Worm (Caenorhabditis elegans) whole organism, early embryonic: ENCODE results near the gene sdz-21.
A peak's percentile ranks its signal among the peaks of the same experiment; 100 is the strongest.

Experiments
- B0310.2 ChIP-seq: sonication (generic microtip); optimal IDR thresholded peaks from 2 replicates; lab custom pipeline; 2016; ENCODE audit warnings: mild to moderate bottlenecking, missing genetic modification characterization, missing compliant biosample characterization
- F13C5.2 ChIP-seq: sonication (generic microtip); optimal IDR thresholded peaks from 2 replicates; lab custom pipeline; 2017; ENCODE audit warnings: mild to moderate bottlenecking, missing genetic modification characterization, inconsistent platforms, missing compliant biosample characterization
- aly-1 ChIP-seq: sonication (generic microtip); optimal IDR thresholded peaks from 2 replicates; lab custom pipeline; 2016; ENCODE audit warnings: missing genetic modification characterization, missing compliant biosample characterization
- ama-1 ChIP-seq: fragments of 150-350 bp; optimal IDR thresholded peaks from 2 replicates; lab custom pipeline; 2014
- ceh-13 ChIP-seq: fragments of 200-800 bp; sonication (Bioruptor generic); optimal IDR thresholded peaks from 2 replicates; lab custom pipeline; 2018; ENCODE audit warnings: mild to moderate bottlenecking, missing genetic modification characterization, missing compliant biosample characterization
- ceh-36 ChIP-seq: sonication (generic microtip); optimal IDR thresholded peaks from 2 replicates; lab custom pipeline; 2016; ENCODE audit warnings: missing genetic modification characterization, inconsistent platforms, missing compliant biosample characterization
- ets-7 ChIP-seq: sonication (generic microtip); optimal IDR thresholded peaks from 2 replicates; lab custom pipeline; 2016; ENCODE audit warnings: missing genotype, missing genetic modification characterization, missing compliant biosample characterization
- flt-1 ChIP-seq: fragments of 200-800 bp; sonication (Bioruptor generic); IDR thresholded peaks from 2 replicates; pipeline ENCODE4 v1.3.6; 2022; ENCODE audit warnings: missing genetic modification characterization, missing compliant biosample characterization
- hmbx-1 ChIP-seq: sonication (generic microtip); optimal IDR thresholded peaks from 2 replicates; lab custom pipeline; 2016; ENCODE audit warnings: mild to moderate bottlenecking, missing genetic modification characterization, missing compliant biosample characterization
- hmg-4 ChIP-seq: fragments of 200-800 bp; sonication (Bioruptor generic); optimal IDR thresholded peaks from 2 replicates; lab custom pipeline; 2018; ENCODE audit warnings: mild to moderate bottlenecking, missing genetic modification characterization, missing compliant biosample characterization
- hnd-1 ChIP-seq: sonication (generic microtip); optimal IDR thresholded peaks from 2 replicates; lab custom pipeline; 2016; ENCODE audit warnings: missing genetic modification characterization, missing compliant biosample characterization
- pes-1 ChIP-seq: fragments of 200-800 bp; sonication (Bioruptor generic); IDR thresholded peaks from 2 replicates; pipeline ENCODE4 v1.3.6; 2022; ENCODE audit warnings: missing genetic modification reagents, missing genetic modification characterization, missing compliant biosample characterization
- scrt-1 ChIP-seq: fragments of 200-800 bp; sonication (Bioruptor generic); IDR thresholded peaks from 2 replicates; pipeline ENCODE4 v1.3.6; 2022; ENCODE audit warnings: missing genetic modification characterization, missing compliant biosample characterization
- sea-1 ChIP-seq: fragments of 200-800 bp; sonication (Bioruptor generic); conservative IDR thresholded peaks from 2 replicates; pipeline ENCODE4 v1.3.6; 2022; ENCODE audit warnings: missing genetic modification characterization, missing compliant biosample characterization
- tbx-11 ChIP-seq: fragments of 200-800 bp; sonication (Bioruptor generic); IDR thresholded peaks from 2 replicates; pipeline ENCODE4 v1.3.6; 2022; ENCODE audit warnings: missing genetic modification characterization, missing compliant biosample characterization
- tbx-37 ChIP-seq: fragments of 200-800 bp; sonication (Bioruptor generic); conservative IDR thresholded peaks from 2 replicates; pipeline ENCODE4 v1.3.6; 2022; ENCODE audit warnings: missing genetic modification reagents, missing genetic modification characterization, missing compliant biosample characterization
- tra-4 ChIP-seq: sonication (generic microtip); optimal IDR thresholded peaks from 2 replicates; lab custom pipeline; 2017; ENCODE audit warnings: missing genetic modification characterization, missing compliant biosample characterization

sdz-21 gene

ce11 chrIII:5674196-5674595, 17.4 kb upstream of the sdz-21 start:
- TF ChIP-seq hnd-1, result no peak
- TF ChIP-seq ets-7 (tag; lab: Kevin White, UChicago), result no peak
- TF ChIP-seq B0310.2 (tag; lab: Kevin White, UChicago), result no peak
- no peak for TF ChIP-seq ceh-13
- no peak for TF ChIP-seq tbx-37 (GFP tag; lab: Robert Waterston, UW)
- no peak for TF ChIP-seq ceh-36 (tag; lab: Kevin White, UChicago)

- TF ChIP-seq ceh-13 (no peak), tbx-37 (GFP tag; lab: Robert Waterston, UW) (no peak), tbx-11 (GFP tag; lab: Robert Waterston, UW) (0 out of 2 replicates have a peak, but pooled peaks have one; percentile 13), ama-1 (lab: Kevin White, UChicago) (no peak), ceh-36 (tag; lab: Kevin White, UChicago) (no peak), tra-4 (tag; lab: Kevin White, UChicago) (no peak), sea-1 (GFP tag; lab: Robert Waterston, UW) (no peak), flt-1 (GFP tag; lab: Robert Waterston, UW) (no peak), aly-1 (tag; lab: Kevin White, UChicago) (no peak), F13C5.2 (tag; lab: Kevin White, UChicago) (no peak), hmbx-1 (no peak), hmg-4 (peak; percentile 1)
Observed at ce11 chrIII:5667952-5668489, 11.2 kb upstream of the sdz-21 start.

- no peak for TF ChIP-seq B0310.2 (tag; lab: Kevin White, UChicago)
- no peak for TF ChIP-seq hnd-1
- TF ChIP-seq ceh-36 (tag; lab: Kevin White, UChicago), result no peak
- TF ChIP-seq sea-1 (GFP tag; lab: Robert Waterston, UW), result no peak
- no peak for TF ChIP-seq scrt-1
- TF ChIP-seq tbx-11 (GFP tag; lab: Robert Waterston, UW), result no peak
- no peak for TF ChIP-seq hmbx-1
Observed at ce11 chrIII:5665710-5666109, 8.9 kb upstream of the sdz-21 start.

ce11 chrIII:5665278-5665677, 8.4 kb upstream of the sdz-21 start:
- no peak for TF ChIP-seq hnd-1
- no peak for TF ChIP-seq tra-4 (tag; lab: Kevin White, UChicago)
- no peak for TF ChIP-seq B0310.2 (tag; lab: Kevin White, UChicago)
- no peak for TF ChIP-seq scrt-1
- no peak for TF ChIP-seq pes-1 (GFP tag; lab: Robert Waterston, UW)
- TF ChIP-seq flt-1 (GFP tag; lab: Robert Waterston, UW), result no peak
- no peak for TF ChIP-seq aly-1 (tag; lab: Kevin White, UChicago)
- TF ChIP-seq ceh-13, result no peak
- no peak for TF ChIP-seq tbx-37 (GFP tag; lab: Robert Waterston, UW)
- TF ChIP-seq ets-7 (tag; lab: Kevin White, UChicago), result no peak
- TF ChIP-seq F13C5.2 (tag; lab: Kevin White, UChicago), result no peak
- TF ChIP-seq hmbx-1, result no peak
- no peak for TF ChIP-seq tbx-11 (GFP tag; lab: Robert Waterston, UW)
- TF ChIP-seq hmg-4, result no peak
- no peak for TF ChIP-seq ama-1 (lab: Kevin White, UChicago)
- TF ChIP-seq ceh-36 (tag; lab: Kevin White, UChicago), result no peak
- TF ChIP-seq sea-1 (GFP tag; lab: Robert Waterston, UW), result no peak

ce11 chrIII:5663933-5664332, 7.1 kb upstream of the sdz-21 start, which contains the start of gene par-3:
TSS of gene par-3 (plus strand) at chrIII:5664233.
- TF ChIP-seq ceh-36 (tag; lab: Kevin White, UChicago) (no peak), B0310.2 (tag; lab: Kevin White, UChicago) (no peak), aly-1 (tag; lab: Kevin White, UChicago) (no peak), pes-1 (GFP tag; lab: Robert Waterston, UW) (no peak)

ce11 chrIII:5663521-5663920, 6.7 kb upstream of the sdz-21 start:
- TF ChIP-seq flt-1 (GFP tag; lab: Robert Waterston, UW) (no peak), tbx-11 (GFP tag; lab: Robert Waterston, UW) (no peak), ama-1 (lab: Kevin White, UChicago) (no peak), F13C5.2 (tag; lab: Kevin White, UChicago) (no peak), aly-1 (tag; lab: Kevin White, UChicago) (no peak), hmg-4 (no peak), hnd-1 (no peak), B0310.2 (tag; lab: Kevin White, UChicago) (no peak), ets-7 (tag; lab: Kevin White, UChicago) (no peak), tbx-37 (GFP tag; lab: Robert Waterston, UW) (no peak), ceh-13 (no peak)

ce11 chrIII:5660976-5661375, 4.1 kb upstream of the sdz-21 start, which contains the start of gene F54E7.6:
TSS of gene F54E7.6 (minus strand) at chrIII:5661085.
- no peak for TF ChIP-seq scrt-1
- no peak for TF ChIP-seq flt-1 (GFP tag; lab: Robert Waterston, UW)
- no peak for TF ChIP-seq hmg-4
- no peak for TF ChIP-seq tra-4 (tag; lab: Kevin White, UChicago)

- TF ChIP-seq pes-1 (GFP tag; lab: Robert Waterston, UW), result 0 out of 2 replicates have a peak, but pooled peaks have one; percentile 29
- no peak for TF ChIP-seq B0310.2 (tag; lab: Kevin White, UChicago)
- no peak for TF ChIP-seq hmbx-1
- no peak for TF ChIP-seq hmg-4
- TF ChIP-seq aly-1 (tag; lab: Kevin White, UChicago), result no peak
- TF ChIP-seq ceh-13, result no peak
- TF ChIP-seq ceh-36 (tag; lab: Kevin White, UChicago), result no peak
Observed at ce11 chrIII:5653692-5654105, 3.1 kb downstream of the sdz-21 start.
